Fruit fly (Drosophila melanogaster): ENCODE measurements around the gene CG32266.

The CG32266 gene

DNA sequence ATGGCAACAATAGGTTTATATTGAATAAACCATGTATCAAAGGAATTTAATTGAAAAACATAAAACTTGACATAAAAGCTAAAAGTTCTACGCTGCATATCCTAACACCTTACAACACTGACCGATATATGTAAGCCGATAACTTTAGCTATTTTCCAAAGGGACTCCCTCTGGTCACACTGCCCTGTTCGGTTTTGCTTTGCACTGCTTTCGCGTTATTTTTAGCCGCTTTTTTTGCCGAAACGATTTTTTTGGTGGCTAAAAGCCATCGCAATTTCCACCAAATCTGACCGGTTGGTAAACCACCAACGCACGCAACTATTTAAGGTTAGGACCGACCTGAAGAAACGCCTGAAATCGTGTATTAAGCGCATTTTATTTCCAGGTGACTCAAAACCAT is 20.5 kb downstream of the CG32266 start, which contains the start of the genes CG32263 and PIG-B (continued):
- TF ChIP-seq CG4360 (GFP tag; IDR thresholded peaks at IDR 0.05) (0 out of 2 replicates have a peak, but pooled peaks have one; percentile 38), wor (GFP tag; IDR thresholded peaks at IDR 0.05) (no peak), CG6272 (GFP tag; IDR thresholded peaks at IDR 0.05) (no peak), CG10959 (GFP tag; IDR thresholded peaks at IDR 0.05) (no peak), Med (GFP tag) (peak; percentile 85), zf30C (GFP tag; optimal IDR thresholded peaks at IDR 0.05) (no peak), NfI (GFP tag; optimal IDR thresholded peaks at IDR 0.05) (no peak), danr (GFP tag; IDR thresholded peaks at IDR 0.05) (no peak), maf-S (GFP tag; optimal IDR thresholded peaks at IDR 0.05) (no peak), CG34224 (GFP tag; IDR thresholded peaks at IDR 0.05; ENCODE audit: partially characterized antibody) (peak; percentile 86), CG4617 (GFP tag; optimal IDR thresholded peaks at IDR 0.05; ENCODE audit: borderline replicate concordance) (peak; percentile 64), peb (GFP tag; IDR thresholded peaks at IDR 0.05) (no peak), org-1 (GFP tag; optimal IDR thresholded peaks at IDR 0.05) (no peak), bab2 (GFP tag; optimal IDR thresholded peaks at IDR 0.05) (no peak), CG7963 (GFP tag; IDR thresholded peaks at IDR 0.05; ENCODE audit: partially characterized antibody) (peak; percentile 51; the same call in 2 of the 3 replicates), sr (GFP tag; IDR thresholded peaks at IDR 0.05) (no peak), cg (GFP tag; optimal IDR thresholded peaks at IDR 0.05) (no peak), CG12155 (GFP tag; optimal IDR thresholded peaks at IDR 0.05) (no peak), CkIIα-i1 (GFP tag; IDR thresholded peaks at IDR 0.05) (no peak), gem (tag; optimal IDR thresholded peaks at IDR 0.05) (no peak), B-H1 (GFP tag; IDR thresholded peaks at IDR 0.05) (no peak), CG11093 (GFP tag; IDR thresholded peaks at IDR 0.05) (no peak), Dref (GFP tag; IDR thresholded peaks at IDR 0.05) (peak; percentile 81), CG8478 (optimal IDR thresholded peaks at IDR 0.05) (no peak), hth (optimal IDR thresholded peaks at IDR 0.05) (no peak), CG14050 (GFP tag; IDR thresholded peaks at IDR 0.05) (no peak), chm (GFP tag; IDR thresholded peaks at IDR 0.05) (no peak), vvl (GFP tag; IDR thresholded peaks at IDR 0.05) (peak; percentile 20; the same call in 1 of the 2 replicates), Gsc (GFP tag; IDR thresholded peaks at IDR 0.05) (no peak), Taf1 (GFP tag; IDR thresholded peaks at IDR 0.05) (no peak), crol (GFP tag; IDR thresholded peaks at IDR 0.05) (no peak), amos (GFP tag; IDR thresholded peaks at IDR 0.05; ENCODE audit: partially characterized antibody) (peak; percentile 70), CG2120 (GFP tag; optimal IDR thresholded peaks at IDR 0.05) (no peak), bbx (GFP tag; IDR thresholded peaks at IDR 0.05; ENCODE audit: partially characterized antibody) (peak; percentile 84), D19B (GFP tag; optimal IDR thresholded peaks at IDR 0.05) (no peak), CG13296 (GFP tag; optimal IDR thresholded peaks at IDR 0.05) (no peak), tin (GFP tag; optimal IDR thresholded peaks at IDR 0.05) (no peak), CG17612 (GFP tag; IDR thresholded peaks at IDR 0.05) (no peak), Usf (GFP tag; optimal IDR thresholded peaks at IDR 0.05) (no peak), ato (GFP tag; IDR thresholded peaks at IDR 0.05; ENCODE audit: partially characterized antibody) (peak; percentile 50; the same call in 1 of the 2 replicates), fd96Cb (tag; optimal IDR thresholded peaks at IDR 0.05) (no peak), Tbp (GFP tag; optimal IDR thresholded peaks at IDR 0.05) (no peak), gfzf (GFP tag; optimal IDR thresholded peaks at IDR 0.05) (peak; percentile 83), bigmax (GFP tag; optimal IDR thresholded peaks at IDR 0.05) (peak; percentile 87), Chrac-16 (GFP tag; optimal IDR thresholded peaks at IDR 0.05) (no peak), Lhr (GFP tag; optimal IDR thresholded peaks at IDR 0.05) (peak; percentile 44), jumu (GFP tag; optimal IDR thresholded peaks at IDR 0.05) (peak; percentile 45), az2 (GFP tag; optimal IDR thresholded peaks at IDR 0.05) (no peak), sens (GFP tag) (peak; percentile 72), Ptx1 (GFP tag; IDR thresholded peaks at IDR 0.05) (no peak), E2f2 (GFP tag; IDR thresholded peaks at IDR 0.05) (peak; percentile 52), Rfx (GFP tag; IDR thresholded peaks at IDR 0.05) (peak; percentile 39), CG34376 (GFP tag; optimal IDR thresholded peaks at IDR 0.05) (no peak)

Measured in whole organism, embryonic.